Fruit fly (Drosophila melanogaster): ENCODE measurements around the gene CG7166.

dm6 chr3L:21644176-21644575, 18.7 kb upstream of the CG7166 start:
- TF ChIP-seq pan (optimal IDR thresholded peaks at IDR 0.05): no peak
- TF ChIP-seq Dif (GFP tag; optimal IDR thresholded peaks at IDR 0.05; ENCODE audit: partially characterized antibody): no peak
- no peak for TF ChIP-seq Vsx2 (GFP tag; optimal IDR thresholded peaks at IDR 0.05; ENCODE audit: partially characterized antibody)
- no peak for TF ChIP-seq Hr78 (GFP tag; optimal IDR thresholded peaks at IDR 0.05)
- TF ChIP-seq br (GFP tag; optimal IDR thresholded peaks at IDR 0.05): no peak
- TF ChIP-seq h (GFP tag; optimal IDR thresholded peaks at IDR 0.05): no peak
- no peak for TF ChIP-seq Abd-B (GFP tag; optimal IDR thresholded peaks at IDR 0.05)
- no peak for TF ChIP-seq sv (GFP tag; optimal IDR thresholded peaks at IDR 0.05)
- TF ChIP-seq brk (GFP tag; optimal IDR thresholded peaks at IDR 0.05): no peak
- no peak for TF ChIP-seq HLH106 (tag; optimal IDR thresholded peaks at IDR 0.05)
- TF ChIP-seq Jra (GFP tag; optimal IDR thresholded peaks at IDR 0.05): no peak
- TF ChIP-seq Myc (optimal IDR thresholded peaks at IDR 0.05): no peak
- no peak for TF ChIP-seq jim (GFP tag; optimal IDR thresholded peaks at IDR 0.05)

All from whole organism, wandering third instar larva.